Worm (Caenorhabditis elegans) whole organism, young adult: ENCODE data around the gene tpi-1.
A peak's percentile ranks its signal among the peaks of the same experiment; 100 is the strongest.

ENCODE experiments used
- B0019.2 ChIP-seq: fragments of 200-800 bp; sonication (Bioruptor generic); conservative IDR thresholded peaks from 2 replicates; pipeline ENCODE4 v1.3.6; 2022; ENCODE audit warnings: missing genetic modification reagents, missing genetic modification characterization, missing compliant biosample characterization
- B0035.1 ChIP-seq: sonication (generic microtip); optimal IDR thresholded peaks from 2 replicates; lab custom pipeline; 2016; ENCODE audit warnings: missing genetic modification characterization, mild to moderate bottlenecking, missing compliant biosample characterization, missing genotype, missing genetic modification reagents
- B0261.1 ChIP-seq: sonication (generic microtip); optimal IDR thresholded peaks from 2 replicates; lab custom pipeline; 2016; ENCODE audit warnings: mild to moderate bottlenecking, missing genetic modification characterization, moderate library complexity, missing compliant biosample characterization
- C17E4.6 ChIP-seq: fragments of 200-800 bp; sonication (Bioruptor generic); IDR thresholded peaks from 2 replicates; pipeline ENCODE4 v1.3.6; 2022; ENCODE audit warnings: missing genetic modification reagents, missing genetic modification characterization, missing compliant biosample characterization
- F10E7.11 ChIP-seq: sonication (generic microtip); optimal IDR thresholded peaks from 2 replicates; lab custom pipeline; 2017; ENCODE audit warnings: mild to moderate bottlenecking, missing genetic modification characterization, moderate library complexity, missing compliant biosample characterization
- F23B12.7 ChIP-seq: sonication (generic microtip); optimal IDR thresholded peaks from 2 replicates; lab custom pipeline; 2017; ENCODE audit warnings: missing genetic modification characterization, mild to moderate bottlenecking, missing compliant biosample characterization, antibody characterized with exemption, moderate library complexity; ENCODE audit not compliant: insufficient read depth
- F52B5.7 ChIP-seq: sonication (generic microtip); optimal IDR thresholded peaks from 2 replicates; lab custom pipeline; 2016; ENCODE audit warnings: mild to moderate bottlenecking, missing genetic modification characterization, missing compliant biosample characterization
- K12H6.12 ChIP-seq: fragments of 200-800 bp; sonication (Bioruptor generic); optimal IDR thresholded peaks from 2 replicates; lab custom pipeline; 2018; ENCODE audit warnings: mild to moderate bottlenecking, missing genetic modification characterization, missing compliant biosample characterization
- Y53G8AR.9 ChIP-seq: fragments of 200-800 bp; sonication (Bioruptor generic); conservative IDR thresholded peaks from 2 replicates; pipeline ENCODE4 v1.3.6; 2022; ENCODE audit warnings: missing genetic modification reagents, missing genetic modification characterization, missing compliant biosample characterization
- Y56A3A.18 ChIP-seq: fragments of 200-800 bp; sonication (Bioruptor generic); IDR thresholded peaks from 2 replicates; pipeline ENCODE4 v1.3.6; 2022; ENCODE audit warnings: missing genetic modification reagents, missing genetic modification characterization, missing compliant biosample characterization
- Y79H2A.3 ChIP-seq: fragments of 200-800 bp; sonication (Bioruptor generic); conservative IDR thresholded peaks from 2 replicates; pipeline ENCODE4 v1.3.6; 2022; ENCODE audit warnings: missing genetic modification reagents, missing genetic modification characterization, missing compliant biosample characterization
- Y95B8A.8 ChIP-seq: fragments of 200-800 bp; sonication (Bioruptor generic); IDR thresholded peaks from 2 replicates; pipeline ENCODE4 v1.3.6; 2022; ENCODE audit warnings: missing genetic modification reagents, missing genetic modification characterization, missing compliant biosample characterization
- ama-1 ChIP-seq, 3 experiments: fragments of 150-350 bp in 1 of 3; sonication (generic microtip) in 2 of 3; optimal IDR thresholded peaks; 2 replicates each; lab custom pipeline; 2014 to 2018; ENCODE audit warnings: missing biosample characterization in 2 of 3, missing genetic modification characterization in 2 of 3, missing genetic modification reagents in 2 of 3
- bed-1 ChIP-seq: fragments of 200-800 bp; sonication (Bioruptor generic); IDR thresholded peaks from 2 replicates; pipeline ENCODE4 v1.3.6; 2022; ENCODE audit warnings: missing genetic modification reagents, missing genetic modification characterization, missing compliant biosample characterization
- bed-2 ChIP-seq: fragments of 200-800 bp; sonication (Bioruptor generic); IDR thresholded peaks from 2 replicates; pipeline ENCODE4 v1.3.6; 2022; ENCODE audit warnings: missing genetic modification reagents, missing genetic modification characterization, missing compliant biosample characterization
- ceh-100 ChIP-seq: fragments of 200-800 bp; sonication (Bioruptor generic); IDR thresholded peaks from 2 replicates; pipeline ENCODE4 v1.3.6; 2022; ENCODE audit warnings: missing genetic modification reagents, missing genetic modification characterization, missing compliant biosample characterization
- ceh-27 ChIP-seq: fragments of 200-800 bp; sonication (Bioruptor generic); optimal IDR thresholded peaks from 2 replicates; lab custom pipeline; 2018; ENCODE audit warnings: mild to moderate bottlenecking, missing genetic modification characterization, moderate library complexity, missing compliant biosample characterization
- ceh-40 ChIP-seq: fragments of 200-800 bp; sonication (Bioruptor generic); IDR thresholded peaks from 2 replicates; pipeline ENCODE4 v1.3.6; 2022; ENCODE audit warnings: missing genetic modification characterization, missing compliant biosample characterization
- ceh-58 ChIP-seq: fragments of 200-800 bp; sonication (Bioruptor generic); IDR thresholded peaks from 2 replicates; pipeline ENCODE4 v1.3.6; 2022; ENCODE audit warnings: missing genetic modification characterization, missing compliant biosample characterization
- ceh-79 ChIP-seq: sonication (generic microtip); optimal IDR thresholded peaks from 2 replicates; lab custom pipeline; 2017; ENCODE audit warnings: mild to moderate bottlenecking, missing genetic modification characterization, missing compliant biosample characterization
- die-1 ChIP-seq: sonication (generic microtip); optimal IDR thresholded peaks from 2 replicates; lab custom pipeline; 2016; ENCODE audit warnings: missing genotype, mild to moderate bottlenecking, missing genetic modification characterization, missing compliant biosample characterization
- dpl-1 ChIP-seq: fragments of 150-350 bp; optimal IDR thresholded peaks from 2 replicates; lab custom pipeline; 2014; ENCODE audit warnings: missing biosample characterization, missing genetic modification reagents, missing genetic modification characterization
- egl-44 ChIP-seq: fragments of 200-800 bp; sonication (Bioruptor generic); IDR thresholded peaks from 2 replicates; pipeline ENCODE4 v1.3.6; 2022; ENCODE audit warnings: missing genetic modification reagents, missing genetic modification characterization, missing compliant biosample characterization
- egrh-3 ChIP-seq: fragments of 200-800 bp; sonication (Bioruptor generic); IDR thresholded peaks from 2 replicates; pipeline ENCODE4 v1.3.6; 2022; ENCODE audit warnings: missing genetic modification reagents, missing genetic modification characterization, missing compliant biosample characterization
- hlh-12 ChIP-seq: sonication (generic microtip); optimal IDR thresholded peaks from 2 replicates; lab custom pipeline; 2016; ENCODE audit warnings: missing genetic modification characterization, missing compliant biosample characterization
- hlh-26 ChIP-seq: fragments of 200-800 bp; sonication (Bioruptor generic); conservative IDR thresholded peaks from 2 replicates; pipeline ENCODE4 v1.3.6; 2022; ENCODE audit warnings: missing genetic modification reagents, missing genetic modification characterization, missing compliant biosample characterization
- hmg-20 ChIP-seq: fragments of 200-800 bp; sonication (Bioruptor generic); IDR thresholded peaks from 2 replicates; pipeline ENCODE4 v1.3.6; 2022; ENCODE audit warnings: missing genetic modification reagents, missing genetic modification characterization, missing compliant biosample characterization
- hrde-1 ChIP-seq: sonication (generic microtip); optimal IDR thresholded peaks from 2 replicates; lab custom pipeline; 2016; ENCODE audit warnings: missing genetic modification characterization, mild to moderate bottlenecking, missing compliant biosample characterization, moderate library complexity, missing genotype, missing genetic modification reagents, borderline replicate concordance
- hsf-1 ChIP-seq: fragments of 200-800 bp; sonication (Bioruptor generic); IDR thresholded peaks from 2 replicates; pipeline ENCODE4 v1.3.6; 2022; ENCODE audit warnings: missing genetic modification reagents, missing genetic modification characterization, missing compliant biosample characterization
- lin-26 ChIP-seq: fragments of 200-800 bp; sonication (Bioruptor generic); IDR thresholded peaks from 2 replicates; pipeline ENCODE4 v1.3.6; 2022; ENCODE audit warnings: missing genetic modification reagents, missing genetic modification characterization, missing compliant biosample characterization
- lin-40 ChIP-seq: sonication (generic microtip); optimal IDR thresholded peaks from 2 replicates; lab custom pipeline; 2016; ENCODE audit warnings: missing genetic modification characterization, mild to moderate bottlenecking, missing compliant biosample characterization, missing genotype, missing genetic modification reagents
- madf-10 ChIP-seq: sonication (generic microtip); optimal IDR thresholded peaks from 2 replicates; lab custom pipeline; 2016; ENCODE audit warnings: mild to moderate bottlenecking, missing genetic modification characterization, missing compliant biosample characterization
- madf-3 ChIP-seq: fragments of 200-800 bp; sonication (Bioruptor generic); IDR thresholded peaks from 2 replicates; pipeline ENCODE4 v1.3.6; 2022; ENCODE audit warnings: missing genetic modification reagents, missing genetic modification characterization, missing compliant biosample characterization
- madf-6 ChIP-seq: fragments of 200-800 bp; sonication (Bioruptor generic); IDR thresholded peaks from 2 replicates; pipeline ENCODE4 v1.3.6; 2022; ENCODE audit warnings: missing genetic modification reagents, missing genetic modification characterization, missing compliant biosample characterization
- mcd-1 ChIP-seq: fragments of 200-800 bp; sonication (Bioruptor generic); IDR thresholded peaks from 2 replicates; pipeline ENCODE4 v1.3.6; 2022; ENCODE audit warnings: missing genetic modification reagents, missing genetic modification characterization, missing compliant biosample characterization
- mes-4 ChIP-seq: sonication (generic microtip); optimal IDR thresholded peaks from 2 replicates; lab custom pipeline; 2016; ENCODE audit warnings: missing genotype, missing genetic modification characterization, missing compliant biosample characterization
- nhr-90 ChIP-seq: sonication (generic microtip); optimal IDR thresholded peaks from 2 replicates; lab custom pipeline; 2016; ENCODE audit warnings: missing genotype, mild to moderate bottlenecking, missing genetic modification characterization, missing compliant biosample characterization
- rpc-1 ChIP-seq, 2 experiments: fragments of 150-350 bp in 1 of 2; sonication (generic microtip) in 1 of 2; optimal IDR thresholded peaks; 2 replicates each; lab custom pipeline; 2014 to 2018; ENCODE audit warnings: missing biosample characterization in 1 of 2, missing genetic modification characterization in 1 of 2, missing genetic modification reagents in 1 of 2, missing genotype in 1 of 2
- snpc-1.1 ChIP-seq: sonication (generic microtip); optimal IDR thresholded peaks from 2 replicates; lab custom pipeline; 2017; ENCODE audit warnings: missing genetic modification characterization, mild to moderate bottlenecking, missing compliant biosample characterization, antibody characterized with exemption, moderate library complexity, missing genotype, missing genetic modification reagents; ENCODE audit not compliant: insufficient read depth
- snpc-1.3 ChIP-seq: sonication (generic microtip); optimal IDR thresholded peaks from 2 replicates; lab custom pipeline; 2017; ENCODE audit warnings: missing genetic modification characterization, mild to moderate bottlenecking, missing compliant biosample characterization, antibody characterized with exemption, moderate library complexity, missing genotype, missing genetic modification reagents; ENCODE audit not compliant: insufficient read depth
- snpc-3.4 ChIP-seq: sonication (generic microtip); optimal IDR thresholded peaks from 2 replicates; lab custom pipeline; 2017; ENCODE audit warnings: missing genetic modification characterization, mild to moderate bottlenecking, missing compliant biosample characterization, antibody characterized with exemption, moderate library complexity, missing genotype, missing genetic modification reagents
- somi-1 ChIP-seq: fragments of 200-800 bp; sonication (Bioruptor generic); optimal IDR thresholded peaks from 2 replicates; lab custom pipeline; 2018; ENCODE audit warnings: mild to moderate bottlenecking, missing genetic modification characterization, missing compliant biosample characterization
- tlf-1 ChIP-seq: fragments of 200-800 bp; sonication (Bioruptor generic); optimal IDR thresholded peaks from 2 replicates; lab custom pipeline; 2018; ENCODE audit warnings: mild to moderate bottlenecking, missing genetic modification characterization, missing compliant biosample characterization
- zfh-2 ChIP-seq: fragments of 200-800 bp; sonication (Bioruptor generic); conservative IDR thresholded peaks from 2 replicates; pipeline ENCODE4 v1.3.6; 2022; ENCODE audit warnings: missing genetic modification reagents, missing genetic modification characterization, missing compliant biosample characterization
- ztf-6 ChIP-seq: fragments of 200-800 bp; sonication (Bioruptor generic); IDR thresholded peaks from 2 replicates; pipeline ENCODE4 v1.3.6; 2022; ENCODE audit warnings: missing genetic modification reagents, missing genetic modification characterization, missing compliant biosample characterization

tpi-1 gene

ce11 chrII:12005981-12006380, 33.0 kb downstream of the tpi-1 start:
- TF ChIP-seq hlh-12 (tag; lab: Kevin White, UChicago) (no peak), lin-40 (tag; lab: Kevin White, UChicago) (no peak), F23B12.7 (tag; lab: Kevin White, UChicago) (no peak), die-1 (no peak), rpc-1 (optimal IDR thresholded peaks at IDR 0.05; lab: Kevin White, UChicago) (no peak), rpc-1 (tag; optimal IDR thresholded peaks at IDR 0.05; lab: Kevin White, UChicago) (no peak), madf-3 (0 out of 2 replicates have a peak, but pooled peaks have one; percentile 41), zfh-2 (peak; percentile 78), snpc-1.1 (tag; lab: Kevin White, UChicago) (no peak), B0261.1 (tag; lab: Kevin White, UChicago) (no peak), ceh-100 (GFP tag; lab: Robert Waterston, UW) (no peak), bed-2 (GFP tag; lab: Robert Waterston, UW) (no peak), hrde-1 (tag; lab: Kevin White, UChicago) (no peak), egrh-3 (peak; percentile 51; the same call in 1 of the 2 replicates), C17E4.6 (GFP tag; lab: Robert Waterston, UW) (no peak), ceh-58 (GFP tag; lab: Robert Waterston, UW) (0 out of 2 replicates have a peak, but pooled peaks have one; percentile 5), ceh-79 (tag; lab: Kevin White, UChicago) (no peak), Y95B8A.8 (GFP tag; lab: Robert Waterston, UW) (no peak), snpc-1.3 (no peak), madf-10 (tag; lab: Kevin White, UChicago) (no peak), bed-1 (no peak), Y79H2A.3 (GFP tag; lab: Robert Waterston, UW) (peak; percentile 36; the same call in 1 of the 2 replicates), ztf-6 (GFP tag; lab: Robert Waterston, UW) (no peak), tlf-1 (no peak), F10E7.11 (tag; lab: Kevin White, UChicago) (no peak), hlh-26 (no peak), ceh-27 (GFP tag; lab: Kevin White, UChicago) (no peak), mcd-1 (no peak), madf-6 (GFP tag; lab: Robert Waterston, UW) (no peak), K12H6.12 (tag; lab: Kevin White, UChicago) (no peak), nhr-90 (tag; lab: Kevin White, UChicago) (no peak)

ce11 chrII:11998903-11999302, 40.0 kb downstream of the tpi-1 start, which contains the start of gene Y17G7B.23:
TSS of gene Y17G7B.23 (plus strand) at chrII:11999203.
- TF ChIP-seq F52B5.7 (tag; lab: Kevin White, UChicago), result no peak
- no peak for TF ChIP-seq hlh-26
- TF ChIP-seq egl-44 (GFP tag; lab: Robert Waterston, UW), result no peak

- TF ChIP-seq ceh-40 (GFP tag; lab: Robert Waterston, UW), result no peak
Observed at ce11 chrII:11994940-11995339, 44.0 kb downstream of the tpi-1 start.

- TF ChIP-seq lin-26 (GFP tag; lab: Robert Waterston, UW) (no peak), hsf-1 (GFP tag; lab: Robert Waterston, UW) (no peak), ama-1 (optimal IDR thresholded peaks at IDR 0.05; lab: Kevin White, UChicago) (no peak), ama-1 (GFP tag; optimal IDR thresholded peaks at IDR 0.05; lab: Kevin White, UChicago) (no peak), B0035.1 (tag; lab: Kevin White, UChicago) (no peak), snpc-3.4 (tag; lab: Kevin White, UChicago) (no peak), hmg-20 (no peak), Y56A3A.18 (GFP tag; lab: Robert Waterston, UW) (no peak), somi-1 (no peak), dpl-1 (GFP tag; lab: Kevin White, UChicago) (no peak), mes-4 (tag; lab: Kevin White, UChicago) (no peak), B0019.2 (GFP tag; lab: Robert Waterston, UW) (no peak), Y53G8AR.9 (GFP tag; lab: Robert Waterston, UW) (no peak), F10E7.11 (tag; lab: Kevin White, UChicago) (no peak)
Observed at ce11 chrII:11992701-11993100, 46.2 kb downstream of the tpi-1 start, which contains the start of gene dhps-1. TSS of gene dhps-1 (plus strand) at chrII:11993001.
